Fruit fly (Drosophila melanogaster): ENCODE results near the gene CG31988.

The CG31988 gene

dm6 chr2L:21163311-21163842 lies 39.2 kb downstream of the CG31988 start, which contains the start of gene Noc2 (continued):
- TF ChIP-seq CG11762 (GFP tag; optimal IDR thresholded peaks at IDR 0.05; ENCODE audit: insufficient read depth) (peak; percentile 29), Eip78C (GFP tag) (peak; percentile 76), vri (GFP tag; optimal IDR thresholded peaks at IDR 0.05) (no peak), CG10669 (GFP tag; optimal IDR thresholded peaks at IDR 0.05) (peak; percentile 46), CG6854 (GFP tag; optimal IDR thresholded peaks at IDR 0.05) (no peak), Hr39 (GFP tag; optimal IDR thresholded peaks at IDR 0.05) (peak; percentile 65), acj6 (GFP tag; optimal IDR thresholded peaks at IDR 0.05) (peak; percentile 59), fkh (GFP tag; optimal IDR thresholded peaks at IDR 0.05) (no peak), Eip93F (GFP tag; optimal IDR thresholded peaks at IDR 0.05) (peak; percentile 46), Sox102F (GFP tag; optimal IDR thresholded peaks at IDR 0.05) (no peak), salr (GFP tag; optimal IDR thresholded peaks at IDR 0.05) (peak in 1 of 2 experiments; percentile 30), dac (GFP tag; optimal IDR thresholded peaks at IDR 0.05) (no peak), topi (GFP tag; optimal IDR thresholded peaks at IDR 0.05) (peak; percentile 37), spab (GFP tag; optimal IDR thresholded peaks at IDR 0.05) (no peak), pdm3 (GFP tag; optimal IDR thresholded peaks at IDR 0.05) (peak; percentile 56), OdsH (GFP tag; optimal IDR thresholded peaks at IDR 0.05) (peak; percentile 55), CG11294 (GFP tag; IDR thresholded peaks at IDR 0.05) (no peak), CG1621 (tag; optimal IDR thresholded peaks at IDR 0.05) (no peak), CG3032 (tag; optimal IDR thresholded peaks at IDR 0.05) (peak; percentile 54), Lpt (GFP tag; optimal IDR thresholded peaks at IDR 0.05) (no peak), CG8319 (GFP tag; optimal IDR thresholded peaks at IDR 0.05) (peak; percentile 11), CG8632 (GFP tag; optimal IDR thresholded peaks at IDR 0.05) (peak; percentile 25), CG15336 (GFP tag; IDR thresholded peaks at IDR 0.05) (no peak), fd59A (GFP tag; optimal IDR thresholded peaks at IDR 0.05) (no peak)

- no peak for TF ChIP-seq esn (GFP tag; optimal IDR thresholded peaks at IDR 0.05)
- TF ChIP-seq CG6808 (GFP tag; optimal IDR thresholded peaks at IDR 0.05): no peak
- TF ChIP-seq CG8632 (GFP tag; optimal IDR thresholded peaks at IDR 0.05): no peak
- 0 out of 3 replicates have a peak, but pooled peaks have one; percentile 14 for TF ChIP-seq CG6163 (GFP tag; IDR thresholded peaks at IDR 0.05)
- no peak for TF ChIP-seq svp (GFP tag)
Observed at dm6 chr2L:21162875-21163274, 39.7 kb downstream of the CG31988 start, which contains the start of gene Nbr. Nbr (minus strand) TSS chr2L:21163083.

DNA sequence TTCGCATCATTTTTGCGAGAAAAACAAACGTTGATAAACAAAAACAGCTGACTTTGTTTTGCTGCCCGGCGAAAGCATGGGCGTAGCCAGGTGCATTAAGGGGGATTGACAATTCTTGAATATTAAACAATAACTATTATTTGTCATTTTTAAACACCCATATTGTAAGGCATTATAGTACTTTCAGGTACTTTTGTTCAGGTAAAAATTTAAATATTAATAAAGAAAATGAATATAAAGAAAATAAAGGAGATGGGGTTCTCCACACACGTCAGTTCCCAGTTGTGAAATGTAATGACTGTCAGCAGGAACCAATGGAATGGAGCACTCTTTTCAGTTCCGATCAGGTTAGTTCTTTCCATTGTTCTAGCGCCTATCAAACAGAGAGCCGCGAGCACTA lies 44.0 kb downstream of the CG31988 start, which contains the start of the genes Coq3 and Pld3:
Gene Coq3 (minus strand): TSS at position 58 of the 400 bp plus-strand sequence.
Gene Pld3 (plus strand): TSS at position 294 of the 400 bp plus-strand sequence.
- TF ChIP-seq Hr38 (GFP tag; optimal IDR thresholded peaks at IDR 0.05) (peak; percentile 52), Sox15 (GFP tag; optimal IDR thresholded peaks at IDR 0.05) (peak; percentile 84), CG1621 (tag; optimal IDR thresholded peaks at IDR 0.05) (peak; percentile 87), CG15336 (GFP tag; IDR thresholded peaks at IDR 0.05) (peak; percentile 88), CG6854 (GFP tag; optimal IDR thresholded peaks at IDR 0.05) (peak; percentile 87), CG6163 (GFP tag; IDR thresholded peaks at IDR 0.05) (peak; percentile 94), CG9139 (GFP tag; optimal IDR thresholded peaks at IDR 0.05) (peak; percentile 80), CG6792 (GFP tag; optimal IDR thresholded peaks at IDR 0.05) (peak; percentile 94), ss (GFP tag; optimal IDR thresholded peaks at IDR 0.05) (peak; percentile 78 to 89), CG10669 (GFP tag; optimal IDR thresholded peaks at IDR 0.05) (peak; percentile 89), CG3032 (tag; optimal IDR thresholded peaks at IDR 0.05) (peak; percentile 93), CG6276 (GFP tag; optimal IDR thresholded peaks at IDR 0.05) (no peak), lz (GFP tag; optimal IDR thresholded peaks at IDR 0.05) (peak; percentile 94), Met (GFP tag; optimal IDR thresholded peaks at IDR 0.05) (peak; percentile 94), Lpt (GFP tag; optimal IDR thresholded peaks at IDR 0.05) (peak; percentile 91), achi (GFP tag; optimal IDR thresholded peaks at IDR 0.05) (peak; percentile 98), Sox14 (GFP tag; optimal IDR thresholded peaks at IDR 0.05) (peak; percentile 96), Hr4 (GFP tag; optimal IDR thresholded peaks at IDR 0.05) (peak; percentile 93), Gug (GFP tag; IDR thresholded peaks at IDR 0.05) (peak; percentile 88), Hr39 (GFP tag; optimal IDR thresholded peaks at IDR 0.05) (peak; percentile 94), Eip75B (GFP tag; optimal IDR thresholded peaks at IDR 0.05) (peak; percentile 94), dac (GFP tag; optimal IDR thresholded peaks at IDR 0.05) (peak; percentile 87), topi (GFP tag; optimal IDR thresholded peaks at IDR 0.05) (peak; percentile 94), eg (GFP tag; IDR thresholded peaks at IDR 0.05) (peak; percentile 95), CG11902 (GFP tag; optimal IDR thresholded peaks at IDR 0.05) (peak; percentile 85), net (GFP tag; optimal IDR thresholded peaks at IDR 0.05) (peak; percentile 95), CG4318 (GFP tag; optimal IDR thresholded peaks at IDR 0.05) (peak; percentile 85), Smox (GFP tag; optimal IDR thresholded peaks at IDR 0.05) (peak; percentile 95), acj6 (GFP tag; optimal IDR thresholded peaks at IDR 0.05) (peak; percentile 97), Ets21C (GFP tag; optimal IDR thresholded peaks at IDR 0.05) (peak; percentile 90), fkh (GFP tag; optimal IDR thresholded peaks at IDR 0.05) (peak; percentile 80)
